Worm (Caenorhabditis elegans): ENCODE measurements around the gene del-2.

- TF ChIP-seq snpc-4 (tag; optimal IDR thresholded peaks at IDR 0.05), result no peak
- no peak for TF ChIP-seq nhr-76 (tag; optimal IDR thresholded peaks at IDR 0.05)
- TF ChIP-seq pha-4 (tag; optimal IDR thresholded peaks at IDR 0.05), result no peak
- TF ChIP-seq sem-2 (GFP tag; optimal IDR thresholded peaks at IDR 0.05), result no peak
- TF ChIP-seq elt-1 (tag; optimal IDR thresholded peaks at IDR 0.05; ENCODE audit: borderline replicate concordance, insufficient read depth), result no peak
- no peak for TF ChIP-seq elt-3 (tag; optimal IDR thresholded peaks at IDR 0.05)
- no peak for TF ChIP-seq mls-2 (tag; optimal IDR thresholded peaks at IDR 0.05)
- TF ChIP-seq hlh-1 (tag; optimal IDR thresholded peaks at IDR 0.05), result no peak
Observed at ce11 chrIV:9607945-9608344, 33.9 kb downstream of the del-2 start.
